Worm (Caenorhabditis elegans): Measurements from ENCODE around the gene Y50E8A.10.
A peak's percentile ranks its signal among the peaks of the same experiment; 100 is the strongest.

DNA sequence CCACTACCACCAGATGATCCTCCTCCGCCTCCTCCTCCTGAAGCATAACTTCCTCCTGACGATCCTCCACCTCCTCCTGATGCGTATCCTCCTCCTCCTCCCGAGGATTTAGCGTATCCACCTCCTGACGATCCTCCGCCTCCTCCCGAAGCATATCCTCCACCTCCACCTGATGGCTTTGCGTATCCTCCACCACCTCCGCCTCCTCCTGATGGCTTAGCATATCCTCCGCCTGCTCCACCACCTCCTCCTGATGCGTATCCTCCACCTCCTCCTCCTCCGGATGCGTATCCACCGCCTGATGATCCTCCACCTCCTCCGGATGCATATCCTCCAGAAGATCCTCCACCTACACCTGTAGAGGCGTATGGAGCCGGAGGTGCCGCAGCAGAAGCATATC is 35.0 kb upstream of the Y50E8A.10 start:
- TF ChIP-seq zfh-2 (GFP tag; conservative IDR thresholded peaks at IDR 0.05) (peak; percentile 85), snpc-4 (GFP tag; optimal IDR thresholded peaks at IDR 0.05) (no peak), snpc-4 (tag; optimal IDR thresholded peaks at IDR 0.05) (no peak), sea-2 (GFP tag; IDR thresholded peaks at IDR 0.05) (no peak), C17E4.6 (GFP tag; IDR thresholded peaks at IDR 0.05) (no peak), F39B2.1 (GFP tag; IDR thresholded peaks at IDR 0.05) (no peak), Y53G8AR.9 (GFP tag; conservative IDR thresholded peaks at IDR 0.05) (no peak), unc-130 (GFP tag; optimal IDR thresholded peaks at IDR 0.05) (no peak), F33H1.4 (GFP tag; IDR thresholded peaks at IDR 0.05) (no peak), ekl-4 (GFP tag; IDR thresholded peaks at IDR 0.05) (no peak)
